Fruit fly (Drosophila melanogaster) S2 (cell line): ENCODE measurements around the gene CG43064.

Experiments used
- CG8478 ChIP-seq: fragments of >200 bp; optimal IDR thresholded peaks from 2 replicates; lab custom pipeline; 2018
- CTCF ChIP-seq, 2 experiments: fragments of >200 bp; optimal IDR thresholded peaks; 2 replicates each; lab custom pipeline; 2018

- no peak for TF ChIP-seq CTCF (optimal IDR thresholded peaks at IDR 0.05; lab: Kevin White, UChicago)
- no peak for TF ChIP-seq CG8478
These were observed at the start of gene CG43064 for dm6 chr3L:11836575-11837077.
